Worm (Caenorhabditis elegans): ENCODE results near the gene emb-9.

Gene emb-9

DNA sequence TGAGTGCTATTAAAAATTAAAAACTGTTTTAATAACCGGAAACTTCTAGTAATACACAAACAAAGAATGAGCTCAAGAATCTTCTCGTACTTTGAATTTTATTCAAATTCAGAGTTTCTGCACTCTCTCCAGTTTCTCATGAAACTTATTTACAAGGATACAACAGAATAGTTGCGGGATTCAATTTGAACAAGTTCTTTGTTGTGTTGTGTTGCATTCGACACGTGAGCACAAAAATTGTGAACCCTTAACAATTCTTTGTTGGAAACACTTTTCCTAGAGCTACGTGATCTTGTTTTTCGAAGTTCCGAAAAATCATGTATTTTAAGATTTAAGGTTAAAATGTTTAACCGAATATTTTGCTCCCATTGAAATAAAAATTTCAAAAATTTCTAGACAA, 29.5 kb upstream of the emb-9 start:
- TF ChIP-seq unc-62 (GFP tag; optimal IDR thresholded peaks at IDR 0.05) = no peak
- no peak for TF ChIP-seq unc-39 (tag; optimal IDR thresholded peaks at IDR 0.05)
- no peak for TF ChIP-seq nhr-6 (tag; optimal IDR thresholded peaks at IDR 0.05)
- TF ChIP-seq ztf-1 (GFP tag; conservative IDR thresholded peaks at IDR 0.05) = no peak

DNA sequence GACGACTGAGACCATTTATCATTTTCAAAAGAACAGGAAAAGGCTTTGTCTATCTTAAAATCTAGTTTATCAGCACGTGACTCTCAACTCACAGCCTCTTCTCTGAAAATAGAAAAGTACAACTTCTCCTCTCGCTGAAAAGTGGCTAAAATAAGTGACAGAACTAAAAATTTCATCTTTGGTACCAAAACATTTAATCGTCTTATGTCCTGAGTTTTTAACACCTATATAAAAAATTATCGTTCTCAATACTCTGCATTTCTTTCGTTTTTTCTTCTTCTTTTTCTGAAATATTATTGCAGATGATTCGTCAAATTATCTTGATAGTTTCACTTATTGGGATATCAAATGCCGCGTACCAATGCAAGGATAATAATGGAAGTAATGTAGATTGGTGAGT, 22.7 kb upstream of the emb-9 start, which contains the start of gene crn-6:
Gene crn-6 (plus strand): TSS at position 301 of the 400 bp plus-strand sequence.
- TF ChIP-seq ztf-1 (GFP tag; conservative IDR thresholded peaks at IDR 0.05) = no peak
- no peak for TF ChIP-seq alr-1 (tag; optimal IDR thresholded peaks at IDR 0.05)
- no peak for TF ChIP-seq F13H6.1 (tag; optimal IDR thresholded peaks at IDR 0.05)

DNA sequence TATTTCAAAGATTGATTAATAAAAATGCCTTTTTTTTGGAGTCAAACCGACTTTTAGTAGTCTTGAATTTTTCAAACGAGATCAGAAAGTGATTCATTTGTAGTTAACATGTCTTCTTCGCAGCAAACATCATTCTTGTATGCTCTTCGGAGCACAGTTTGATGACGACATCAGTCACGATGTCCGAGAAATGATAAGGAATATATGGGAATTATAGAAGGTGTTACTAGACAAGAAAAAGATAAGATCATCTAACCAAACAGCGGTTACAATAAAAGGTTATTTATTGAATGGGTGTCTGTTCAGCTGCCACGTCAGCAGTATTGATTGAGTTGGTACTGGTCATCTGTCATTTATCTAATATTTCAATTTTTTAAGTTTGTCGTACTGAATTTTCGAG, 22.1 kb upstream of the emb-9 start:
- no peak for TF ChIP-seq unc-62 (GFP tag; optimal IDR thresholded peaks at IDR 0.05)
- TF ChIP-seq Y55F3AM.14 (GFP tag; optimal IDR thresholded peaks at IDR 0.05) = no peak
- no peak for TF ChIP-seq ceh-16 (tag; optimal IDR thresholded peaks at IDR 0.05)

DNA sequence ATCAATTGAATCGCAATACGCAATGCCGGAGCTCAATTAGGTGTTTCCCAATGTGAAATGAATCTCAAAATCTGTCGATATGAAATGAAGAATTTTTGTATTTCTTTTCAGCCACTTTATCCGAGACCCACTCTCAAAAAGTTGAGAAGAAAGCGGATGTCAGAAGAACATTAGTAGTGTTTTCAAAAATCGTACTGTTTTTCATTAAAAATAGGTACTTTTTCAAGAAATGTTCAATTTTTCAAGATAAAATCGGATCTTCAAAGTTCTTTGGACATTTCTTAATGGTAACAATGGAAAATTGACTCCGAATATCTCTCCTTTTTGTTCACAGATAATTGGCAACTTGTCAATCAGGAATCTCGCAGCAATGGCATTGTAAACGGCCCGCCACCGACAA, 17.0 kb upstream of the emb-9 start, which contains the start of gene flp-25:
Gene flp-25 (plus strand): TSS at position 301 of the 400 bp plus-strand sequence.
- TF ChIP-seq lsy-2 (tag; optimal IDR thresholded peaks at IDR 0.05) (no peak), nhr-12 (tag; optimal IDR thresholded peaks at IDR 0.05) (no peak), egl-27 (tag; optimal IDR thresholded peaks at IDR 0.05) (no peak)

DNA sequence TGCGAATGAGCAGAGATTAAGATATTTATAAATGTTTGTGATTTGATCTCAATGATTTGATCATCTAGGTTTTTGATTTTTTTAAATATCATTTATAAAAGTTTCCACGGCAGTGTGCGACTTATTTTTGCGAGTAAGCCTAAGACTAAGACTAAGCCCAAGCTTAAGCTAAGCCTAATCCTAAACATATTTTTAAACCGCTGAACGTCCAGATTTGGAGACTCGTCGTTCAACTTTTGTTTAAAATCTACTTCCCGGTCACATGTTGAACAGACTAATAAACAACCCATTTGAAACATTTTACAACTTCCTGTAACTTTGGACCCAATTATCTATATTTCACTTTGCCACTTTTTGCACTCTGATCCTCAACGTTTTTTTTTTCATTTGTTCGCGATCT, 14.8 kb upstream of the emb-9 start, which contains the start of gene K04H4.5:
Gene K04H4.5 (plus strand): TSS at position 301 of the 400 bp plus-strand sequence.
- TF ChIP-seq lin-13 (GFP tag; optimal IDR thresholded peaks at IDR 0.05) = no peak
- TF ChIP-seq mbf-1 (tag; optimal IDR thresholded peaks at IDR 0.05) = no peak
- no peak for TF ChIP-seq ama-1 (optimal IDR thresholded peaks at IDR 0.05)
- no peak for TF ChIP-seq sem-4 (tag; optimal IDR thresholded peaks at IDR 0.05)
- no peak for TF ChIP-seq dmd-4 (tag; optimal IDR thresholded peaks at IDR 0.05)
- TF ChIP-seq crh-2 (tag; optimal IDR thresholded peaks at IDR 0.05) = no peak
- no peak for TF ChIP-seq elt-1 (tag; optimal IDR thresholded peaks at IDR 0.05)
- no peak for TF ChIP-seq nhr-23 (tag; optimal IDR thresholded peaks at IDR 0.05)
- no peak for TF ChIP-seq nhr-21 (tag; optimal IDR thresholded peaks at IDR 0.05)
- TF ChIP-seq ztf-1 (GFP tag; conservative IDR thresholded peaks at IDR 0.05) = no peak
- TF ChIP-seq lin-11 (tag; optimal IDR thresholded peaks at IDR 0.05) = no peak
- no peak for TF ChIP-seq blmp-1 (tag; optimal IDR thresholded peaks at IDR 0.05; ENCODE audit: insufficient read depth)
- TF ChIP-seq ztf-4 (tag; optimal IDR thresholded peaks at IDR 0.05) = no peak
- no peak for TF ChIP-seq unc-62 (GFP tag; optimal IDR thresholded peaks at IDR 0.05)
- no peak for TF ChIP-seq gmeb-1 (tag; optimal IDR thresholded peaks at IDR 0.05)
- TF ChIP-seq C34F6.9 (tag; optimal IDR thresholded peaks at IDR 0.05) = no peak
- no peak for TF ChIP-seq nhr-10 (tag; optimal IDR thresholded peaks at IDR 0.05)
- no peak for TF ChIP-seq nhr-129 (tag; optimal IDR thresholded peaks at IDR 0.05)
- no peak for TF ChIP-seq ZK546.5 (tag; optimal IDR thresholded peaks at IDR 0.05)
- no peak for TF ChIP-seq skn-1 (tag; optimal IDR thresholded peaks at IDR 0.05)

DNA sequence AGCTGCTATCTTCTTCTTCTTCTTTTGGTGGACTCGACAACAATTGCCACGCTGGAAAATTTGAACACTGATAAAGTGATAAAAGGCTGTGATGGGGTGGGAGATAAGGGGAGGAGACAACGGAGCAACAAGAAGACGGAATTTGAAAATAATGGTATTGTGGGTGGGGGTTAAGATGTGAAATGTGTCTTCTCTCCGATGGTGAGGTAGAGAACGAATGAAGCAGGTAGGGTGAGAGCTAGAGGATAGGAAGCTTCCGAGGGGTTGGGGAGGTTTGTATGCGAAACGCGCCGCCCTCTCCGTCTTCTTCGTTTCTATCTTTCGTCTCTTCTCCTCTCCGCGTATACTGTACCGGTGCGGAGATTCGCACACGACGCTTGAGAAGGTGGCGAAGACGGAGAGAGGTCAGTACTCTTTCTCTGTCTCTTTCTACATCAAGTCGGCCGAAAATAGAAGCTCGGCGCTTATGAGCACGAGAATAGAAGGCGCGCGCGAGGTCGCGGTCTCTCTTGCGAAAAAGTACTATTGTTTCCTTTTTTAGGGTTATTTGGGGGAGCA, 11.2 kb upstream of the emb-9 start, which contains the start of gene chtb-1:
Gene chtb-1 (minus strand): TSS at position 51 of the 558 bp plus-strand sequence.
- TF ChIP-seq nhr-11 (tag; optimal IDR thresholded peaks at IDR 0.05) (no peak), ztf-1 (GFP tag; conservative IDR thresholded peaks at IDR 0.05) (no peak), ztf-4 (tag; optimal IDR thresholded peaks at IDR 0.05) (no peak), R02D3.7 (tag; optimal IDR thresholded peaks at IDR 0.05) (no peak), nhr-77 (tag; optimal IDR thresholded peaks at IDR 0.05) (no peak), sma-9 (GFP tag; optimal IDR thresholded peaks at IDR 0.05) (no peak), sma-9 (tag; optimal IDR thresholded peaks at IDR 0.05) (no peak), ceh-82 (tag; optimal IDR thresholded peaks at IDR 0.05) (no peak), unc-39 (tag; optimal IDR thresholded peaks at IDR 0.05) (no peak), alr-1 (tag; optimal IDR thresholded peaks at IDR 0.05) (no peak), blmp-1 (tag; optimal IDR thresholded peaks at IDR 0.05; ENCODE audit: insufficient read depth) (no peak), peb-1 (tag; optimal IDR thresholded peaks at IDR 0.05) (no peak), lsy-2 (tag; optimal IDR thresholded peaks at IDR 0.05) (no peak), nhr-6 (tag; optimal IDR thresholded peaks at IDR 0.05) (no peak), sma-3 (GFP tag; optimal IDR thresholded peaks at IDR 0.05) (no peak), crh-2 (tag; optimal IDR thresholded peaks at IDR 0.05) (no peak), mdl-1 (tag; optimal IDR thresholded peaks at IDR 0.05) (no peak), elt-3 (tag; optimal IDR thresholded peaks at IDR 0.05) (no peak), lin-11 (tag; optimal IDR thresholded peaks at IDR 0.05) (no peak)

All from whole organism, L2 larva.